Fruit fly (Drosophila melanogaster): ENCODE results near the gene CG11619.

dm6 chr3L:19005396-19005795 is 17.3 kb upstream of the CG11619 start:
- no peak for TF ChIP-seq Myc (optimal IDR thresholded peaks at IDR 0.05)
- TF ChIP-seq psq (GFP tag; optimal IDR thresholded peaks at IDR 0.05) = no peak
- TF ChIP-seq br (GFP tag; optimal IDR thresholded peaks at IDR 0.05) = no peak
